Worm (Caenorhabditis elegans) whole organism, early embryonic: ENCODE results near the gene F02D10.2.

ENCODE experiments used
- B0310.2 ChIP-seq: sonication (generic microtip); optimal IDR thresholded peaks from 2 replicates; lab custom pipeline; 2016; ENCODE audit warnings: mild to moderate bottlenecking, missing genetic modification characterization, missing compliant biosample characterization
- F13C5.2 ChIP-seq: sonication (generic microtip); optimal IDR thresholded peaks from 2 replicates; lab custom pipeline; 2017; ENCODE audit warnings: mild to moderate bottlenecking, missing genetic modification characterization, inconsistent platforms, missing compliant biosample characterization
- aly-1 ChIP-seq: sonication (generic microtip); optimal IDR thresholded peaks from 2 replicates; lab custom pipeline; 2016; ENCODE audit warnings: missing genetic modification characterization, missing compliant biosample characterization
- ama-1 ChIP-seq: fragments of 150-350 bp; optimal IDR thresholded peaks from 2 replicates; lab custom pipeline; 2014
- ceh-13 ChIP-seq: fragments of 200-800 bp; sonication (Bioruptor generic); optimal IDR thresholded peaks from 2 replicates; lab custom pipeline; 2018; ENCODE audit warnings: mild to moderate bottlenecking, missing genetic modification characterization, missing compliant biosample characterization
- ets-7 ChIP-seq: sonication (generic microtip); optimal IDR thresholded peaks from 2 replicates; lab custom pipeline; 2016; ENCODE audit warnings: missing genotype, missing genetic modification characterization, missing compliant biosample characterization
- flt-1 ChIP-seq: fragments of 200-800 bp; sonication (Bioruptor generic); IDR thresholded peaks from 2 replicates; pipeline ENCODE4 v1.3.6; 2022; ENCODE audit warnings: missing genetic modification characterization, missing compliant biosample characterization
- hmbx-1 ChIP-seq: sonication (generic microtip); optimal IDR thresholded peaks from 2 replicates; lab custom pipeline; 2016; ENCODE audit warnings: mild to moderate bottlenecking, missing genetic modification characterization, missing compliant biosample characterization
- hmg-4 ChIP-seq: fragments of 200-800 bp; sonication (Bioruptor generic); optimal IDR thresholded peaks from 2 replicates; lab custom pipeline; 2018; ENCODE audit warnings: mild to moderate bottlenecking, missing genetic modification characterization, missing compliant biosample characterization
- pes-1 ChIP-seq: fragments of 200-800 bp; sonication (Bioruptor generic); IDR thresholded peaks from 2 replicates; pipeline ENCODE4 v1.3.6; 2022; ENCODE audit warnings: missing genetic modification reagents, missing genetic modification characterization, missing compliant biosample characterization
- scrt-1 ChIP-seq: fragments of 200-800 bp; sonication (Bioruptor generic); IDR thresholded peaks from 2 replicates; pipeline ENCODE4 v1.3.6; 2022; ENCODE audit warnings: missing genetic modification characterization, missing compliant biosample characterization
- sea-1 ChIP-seq: fragments of 200-800 bp; sonication (Bioruptor generic); conservative IDR thresholded peaks from 2 replicates; pipeline ENCODE4 v1.3.6; 2022; ENCODE audit warnings: missing genetic modification characterization, missing compliant biosample characterization
- tbx-37 ChIP-seq: fragments of 200-800 bp; sonication (Bioruptor generic); conservative IDR thresholded peaks from 2 replicates; pipeline ENCODE4 v1.3.6; 2022; ENCODE audit warnings: missing genetic modification reagents, missing genetic modification characterization, missing compliant biosample characterization
- tra-4 ChIP-seq: sonication (generic microtip); optimal IDR thresholded peaks from 2 replicates; lab custom pipeline; 2017; ENCODE audit warnings: missing genetic modification characterization, missing compliant biosample characterization

DNA sequence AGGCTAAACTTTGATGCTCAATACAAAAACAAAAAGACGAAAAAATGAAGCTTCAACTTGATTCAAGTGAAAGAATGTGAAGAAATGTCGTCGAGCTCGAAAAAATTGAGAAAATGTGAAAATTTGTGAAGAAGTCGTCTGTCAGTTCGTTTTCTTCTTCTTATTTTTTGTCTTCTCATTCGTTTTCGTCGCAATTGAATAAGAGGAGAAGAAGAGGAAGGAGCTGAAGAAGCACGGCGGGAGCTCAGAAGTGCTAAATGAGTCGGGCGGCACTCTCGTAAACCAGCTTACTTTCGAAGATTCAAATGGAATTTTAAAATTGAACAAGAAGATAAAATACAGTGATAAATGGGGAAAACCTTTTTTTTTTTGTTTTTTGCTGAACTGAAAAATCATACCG, 41.5 kb upstream of the F02D10.2 start:
- no peak for TF ChIP-seq flt-1
- no peak for TF ChIP-seq ama-1 (lab: Kevin White, UChicago)
- no peak for TF ChIP-seq F13C5.2 (tag; lab: Kevin White, UChicago)
- no peak for TF ChIP-seq aly-1 (tag; lab: Kevin White, UChicago)
- no peak for TF ChIP-seq hmbx-1 (tag; lab: Kevin White, UChicago)
- TF ChIP-seq ets-7 (tag; lab: Kevin White, UChicago), result no peak
- TF ChIP-seq pes-1 (GFP tag; lab: Robert Waterston, UW), result no peak
- no peak for TF ChIP-seq scrt-1
- no peak for TF ChIP-seq tbx-37 (GFP tag; lab: Robert Waterston, UW)
- TF ChIP-seq B0310.2 (tag; lab: Kevin White, UChicago), result no peak
- TF ChIP-seq hmg-4 (GFP tag; lab: Kevin White, UChicago), result no peak
- no peak for TF ChIP-seq ceh-13 (GFP tag; lab: Kevin White, UChicago)
- no peak for TF ChIP-seq tra-4 (tag; lab: Kevin White, UChicago)
- no peak for TF ChIP-seq sea-1 (GFP tag; lab: Robert Waterston, UW)
